Worm (Caenorhabditis elegans): ENCODE results near the gene hosl-1.

ce11 chrX:4671837-4672236 lies 34.9 kb downstream of the hosl-1 start:
- TF ChIP-seq pqm-1 (tag; optimal IDR thresholded peaks at IDR 0.05) = no peak
- no peak for TF ChIP-seq unc-62 (GFP tag; optimal IDR thresholded peaks at IDR 0.05 in 1 of 2)
- no peak for TF ChIP-seq unc-62 (tag; optimal IDR thresholded peaks at IDR 0.05)
- TF ChIP-seq zfp-2 (tag; optimal IDR thresholded peaks at IDR 0.05) = no peak
- TF ChIP-seq ZK546.5 (tag; optimal IDR thresholded peaks at IDR 0.05) = no peak
- TF ChIP-seq ceh-32 (tag; optimal IDR thresholded peaks at IDR 0.05; ENCODE audit: poor library complexity) = no peak
- TF ChIP-seq nhr-237 (tag; optimal IDR thresholded peaks at IDR 0.05) = no peak
- TF ChIP-seq lin-39 (tag; optimal IDR thresholded peaks at IDR 0.05) = no peak
- no peak for TF ChIP-seq nhr-76 (tag; optimal IDR thresholded peaks at IDR 0.05)
- TF ChIP-seq nhr-25 (tag; optimal IDR thresholded peaks at IDR 0.05; ENCODE audit: borderline replicate concordance, insufficient read depth) = no peak
- no peak for TF ChIP-seq ceh-62 (tag; optimal IDR thresholded peaks at IDR 0.05)
- no peak for TF ChIP-seq lsy-2 (tag; optimal IDR thresholded peaks at IDR 0.05)
- TF ChIP-seq nhr-11 (tag; optimal IDR thresholded peaks at IDR 0.05) = no peak
- TF ChIP-seq ZK337.2 (GFP tag; IDR thresholded peaks at IDR 0.05) = no peak
